Fruit fly (Drosophila melanogaster) whole organism, embryonic: ENCODE measurements around the gene CG18622.

Experiments used
- Adf1 ChIP-seq: fragments of 200-800 bp; sonication (Bioruptor generic); IDR thresholded peaks from 2 replicates; pipeline ENCODE4 v1.3.6; 2022; ENCODE audit warnings: missing biosample characterization, missing genetic modification characterization
- CG13296 ChIP-seq: fragments of 200-800 bp; sonication (Bioruptor generic); optimal IDR thresholded peaks from 3 replicates; lab custom pipeline; 2018; ENCODE audit warnings: missing biosample characterization, mild to moderate bottlenecking, missing genetic modification characterization
- CG14965 ChIP-seq: fragments of 200-800 bp; sonication (Bioruptor generic); optimal IDR thresholded peaks from 2 replicates; lab custom pipeline; 2016; ENCODE audit warnings: missing biosample characterization, missing genetic modification characterization, borderline replicate concordance
- CG15514 ChIP-seq: fragments of 200-800 bp; sonication (Bioruptor generic); optimal IDR thresholded peaks from 3 replicates; lab custom pipeline; 2017; ENCODE audit warnings: missing biosample characterization, missing genetic modification characterization, mild to moderate bottlenecking, moderate library complexity, missing genetic modification reagents
- CG15601 ChIP-seq: fragments of 200-800 bp; sonication (Bioruptor generic); optimal IDR thresholded peaks from 3 replicates; lab custom pipeline; 2019; ENCODE audit warnings: missing biosample characterization, mild to moderate bottlenecking, missing genetic modification characterization, moderate library complexity
- CG18011 ChIP-seq: fragments of 200-800 bp; sonication (Bioruptor generic); optimal IDR thresholded peaks from 2 replicates; lab custom pipeline; 2017; ENCODE audit warnings: missing biosample characterization, missing genetic modification characterization, mild to moderate bottlenecking, moderate library complexity, missing genotype
- CG18764 ChIP-seq: fragments of 200-800 bp; sonication (Bioruptor generic); optimal IDR thresholded peaks from 3 replicates; lab custom pipeline; 2016; ENCODE audit warnings: missing biosample characterization, missing genetic modification characterization
- CG2116 ChIP-seq: fragments of 200-800 bp; sonication (Bioruptor generic); optimal IDR thresholded peaks from 3 replicates; lab custom pipeline; 2018; ENCODE audit warnings: missing biosample characterization, mild to moderate bottlenecking, missing genetic modification characterization
- CG2202 ChIP-seq: fragments of 200-800 bp; sonication (Bioruptor generic); optimal IDR thresholded peaks from 2 replicates; lab custom pipeline; 2018; ENCODE audit warnings: missing biosample characterization, mild to moderate bottlenecking, missing genetic modification characterization
- CG3065 ChIP-seq: fragments of 200-800 bp; sonication (Bioruptor generic); optimal IDR thresholded peaks from 2 replicates; lab custom pipeline; 2016; ENCODE audit warnings: missing biosample characterization, missing genetic modification characterization
- CG31388 ChIP-seq: fragments of 200-800 bp; sonication (Bioruptor generic); optimal IDR thresholded peaks from 2 replicates; lab custom pipeline; 2016; ENCODE audit warnings: missing biosample characterization, missing genetic modification characterization
- CG33213 ChIP-seq: fragments of 200-800 bp; sonication (Bioruptor generic); optimal IDR thresholded peaks from 3 replicates; lab custom pipeline; 2016; ENCODE audit warnings: missing biosample characterization, missing genetic modification characterization
- CG34422 ChIP-seq: fragments of 200-800 bp; sonication (Bioruptor generic); IDR thresholded peaks from 3 replicates; pipeline ENCODE4 v1.3.6; 2022; ENCODE audit warnings: missing biosample characterization, missing genetic modification characterization
- CG4617 ChIP-seq: fragments of 200-800 bp; sonication (Bioruptor generic); optimal IDR thresholded peaks from 3 replicates; lab custom pipeline; 2016; ENCODE audit warnings: missing biosample characterization, missing genetic modification characterization, borderline replicate concordance
- CG5180 ChIP-seq: fragments of 200-800 bp; sonication (Bioruptor generic); optimal IDR thresholded peaks from 3 replicates; lab custom pipeline; 2017; ENCODE audit warnings: missing biosample characterization, missing genetic modification characterization, mild to moderate bottlenecking, moderate library complexity, missing genetic modification reagents
- CG7786 ChIP-seq: fragments of 200-800 bp; sonication (Bioruptor generic); optimal IDR thresholded peaks from 2 replicates; lab custom pipeline; 2016; ENCODE audit warnings: missing biosample characterization, missing genetic modification characterization
- CG8290 ChIP-seq, 3 experiments: fragments of 200-800 bp; sonication (Bioruptor generic); optimal IDR thresholded peaks; 2 replicates each; lab custom pipeline; 2016 to 2019; ENCODE audit warnings: missing biosample characterization in 3 of 3, missing genetic modification characterization in 3 of 3, mild to moderate bottlenecking in 2 of 3, moderate library complexity in 1 of 3
- CG8944 ChIP-seq: fragments of 200-800 bp; sonication (Bioruptor generic); optimal IDR thresholded peaks from 3 replicates; lab custom pipeline; 2016; ENCODE audit warnings: missing biosample characterization, missing genetic modification characterization
- CG9215 ChIP-seq: fragments of 200-800 bp; sonication (Bioruptor generic); IDR thresholded peaks from 2 replicates; pipeline ENCODE4 v1.3.6; 2022; ENCODE audit warnings: missing biosample characterization, missing genetic modification characterization
- CkIIα-i1 ChIP-seq: fragments of 200-800 bp; sonication (Bioruptor generic); IDR thresholded peaks from 2 replicates; pipeline ENCODE4 v1.3.6; 2022; ENCODE audit warnings: missing biosample characterization, missing genetic modification characterization
- CoRest ChIP-seq: fragments of 200-800 bp; sonication (Bioruptor generic); optimal IDR thresholded peaks from 3 replicates; lab custom pipeline; 2018; ENCODE audit warnings: missing biosample characterization, mild to moderate bottlenecking, missing genetic modification characterization, moderate library complexity
- CrebB ChIP-seq: fragments of 200-800 bp; sonication (Bioruptor generic); optimal IDR thresholded peaks from 3 replicates; lab custom pipeline; 2018; ENCODE audit warnings: missing biosample characterization, mild to moderate bottlenecking, missing genetic modification characterization
- Drgx ChIP-seq: fragments of 200-800 bp; sonication (Bioruptor generic); IDR thresholded peaks from 2 replicates; pipeline ENCODE4 v1.3.6; 2022; ENCODE audit warnings: missing biosample characterization, missing genetic modification characterization
- Fer3 ChIP-seq: fragments of 200-800 bp; sonication (Bioruptor generic); optimal IDR thresholded peaks from 2 replicates; lab custom pipeline; 2018; ENCODE audit warnings: missing biosample characterization, mild to moderate bottlenecking, missing genetic modification characterization, moderate library complexity
- Gsc ChIP-seq: fragments of 200-800 bp; sonication (Bioruptor generic); IDR thresholded peaks from 2 replicates; pipeline ENCODE4 v1.3.6; 2022; ENCODE audit warnings: missing biosample characterization, missing genetic modification characterization
- H2.0 ChIP-seq: fragments of 200-800 bp; sonication (Bioruptor generic); IDR thresholded peaks from 2 replicates; pipeline ENCODE4 v1.3.6; 2022; ENCODE audit warnings: missing biosample characterization, missing genetic modification characterization
- Hand ChIP-seq: fragments of 200-800 bp; sonication (Bioruptor generic); optimal IDR thresholded peaks from 2 replicates; lab custom pipeline; 2017; ENCODE audit warnings: mild to moderate bottlenecking, missing biosample characterization, missing genetic modification reagents, missing genetic modification characterization
- MESR4 ChIP-seq: fragments of 200-800 bp; sonication (Bioruptor generic); optimal IDR thresholded peaks from 2 replicates; lab custom pipeline; 2018; ENCODE audit warnings: missing biosample characterization, mild to moderate bottlenecking, missing genetic modification characterization, moderate library complexity
- Mes4 ChIP-seq: fragments of 200-800 bp; sonication (Bioruptor generic); optimal IDR thresholded peaks from 2 replicates; lab custom pipeline; 2016; ENCODE audit warnings: missing biosample characterization, missing genetic modification characterization
- NC2α ChIP-seq: fragments of 200-800 bp; sonication (Bioruptor generic); optimal IDR thresholded peaks from 2 replicates; lab custom pipeline; 2016; ENCODE audit warnings: missing biosample characterization, missing genetic modification characterization
- Nf-YB ChIP-seq: fragments of 200-800 bp; sonication (Bioruptor generic); optimal IDR thresholded peaks from 3 replicates; lab custom pipeline; 2019; ENCODE audit warnings: missing biosample characterization, mild to moderate bottlenecking, missing genetic modification characterization, moderate library complexity
- Oaz ChIP-seq: fragments of 200-800 bp; sonication (Bioruptor generic); IDR thresholded peaks from 2 replicates; pipeline ENCODE4 v1.3.6; 2022; ENCODE audit warnings: missing biosample characterization, missing genetic modification characterization
- Poxn ChIP-seq: fragments of 200-800 bp; sonication (Bioruptor generic); IDR thresholded peaks from 2 replicates; pipeline ENCODE4 v1.3.6; 2022; ENCODE audit warnings: missing biosample characterization, missing genetic modification characterization
- Rfx ChIP-seq: fragments of 200-800 bp; sonication (Bioruptor generic); IDR thresholded peaks from 2 replicates; pipeline ENCODE4 v1.3.6; 2022; ENCODE audit warnings: missing biosample characterization, missing genetic modification characterization
- Scr ChIP-seq: fragments of 200-800 bp; sonication (Bioruptor generic); IDR thresholded peaks from 2 replicates; pipeline ENCODE4 v1.3.6; 2022; ENCODE audit warnings: missing biosample characterization, missing genetic modification characterization; ENCODE audit not compliant: partially characterized antibody
- Sox100B ChIP-seq: fragments of 200-800 bp; sonication (Bioruptor generic); optimal IDR thresholded peaks from 3 replicates; lab custom pipeline; 2018; ENCODE audit warnings: missing biosample characterization, mild to moderate bottlenecking, missing genetic modification characterization
- ab ChIP-seq: fragments of 200-800 bp; sonication (Bioruptor generic); optimal IDR thresholded peaks from 2 replicates; lab custom pipeline; 2016; ENCODE audit warnings: missing biosample characterization, missing genetic modification characterization
- ac ChIP-seq: fragments of 200-800 bp; sonication (Bioruptor generic); optimal IDR thresholded peaks from 3 replicates; lab custom pipeline; 2017; ENCODE audit warnings: missing biosample characterization, mild to moderate bottlenecking, missing genetic modification characterization
- bcd ChIP-seq: fragments of 200-800 bp; sonication (Bioruptor generic); optimal IDR thresholded peaks from 2 replicates; lab custom pipeline; 2017; ENCODE audit warnings: missing biosample characterization, mild to moderate bottlenecking, missing genetic modification characterization
- ems ChIP-seq: fragments of 200-800 bp; sonication (Bioruptor generic); optimal IDR thresholded peaks from 3 replicates; lab custom pipeline; 2016; ENCODE audit warnings: missing biosample characterization, missing genetic modification characterization
- en ChIP-seq: fragments of 200-800 bp; sonication (Bioruptor generic); optimal IDR thresholded peaks from 2 replicates; lab custom pipeline; 2016; ENCODE audit warnings: missing biosample characterization, missing genetic modification characterization
- nau ChIP-seq: fragments of 200-800 bp; sonication (Bioruptor generic); optimal IDR thresholded peaks from 3 replicates; lab custom pipeline; 2017; ENCODE audit warnings: missing biosample characterization, mild to moderate bottlenecking, missing genetic modification characterization, missing genetic modification reagents
- oc ChIP-seq: fragments of 200-800 bp; sonication (Bioruptor generic); optimal IDR thresholded peaks from 2 replicates; lab custom pipeline; 2018; ENCODE audit warnings: missing biosample characterization, mild to moderate bottlenecking, missing genetic modification characterization, moderate library complexity
- sens-2 ChIP-seq: fragments of 200-800 bp; sonication (Bioruptor generic); IDR thresholded peaks from 2 replicates; pipeline ENCODE4 v1.3.6; 2022; ENCODE audit warnings: missing biosample characterization, missing genetic modification characterization
- sr ChIP-seq: fragments of 200-800 bp; sonication (Bioruptor generic); IDR thresholded peaks from 3 replicates; pipeline ENCODE4 v1.3.6; 2022; ENCODE audit warnings: missing biosample characterization, missing genetic modification characterization
- stwl ChIP-seq: fragments of 200-800 bp; sonication (Bioruptor generic); optimal IDR thresholded peaks from 3 replicates; lab custom pipeline; 2018; ENCODE audit warnings: missing biosample characterization, mild to moderate bottlenecking, missing genetic modification characterization, moderate library complexity
- vfl ChIP-seq: fragments of 200-800 bp; sonication (Bioruptor generic); optimal IDR thresholded peaks from 2 replicates; lab custom pipeline; 2016; ENCODE audit warnings: missing biosample characterization, missing genetic modification characterization
- vvl ChIP-seq: fragments of 200-800 bp; sonication (Bioruptor generic); IDR thresholded peaks from 2 replicates; pipeline ENCODE4 v1.3.6; 2022; ENCODE audit warnings: missing biosample characterization, missing genetic modification characterization

Gene CG18622

dm6 chr3R:16996059-16996959, 8.8 kb upstream of the CG18622 start, which contains the start of the genes EMC2A and CG3534 (continued):
- TF ChIP-seq vfl (GFP tag; lab: Kevin White, UChicago) (no peak), vvl (peak; percentile 18; the same call in 1 of the 2 replicates), nau (GFP tag; lab: Kevin White, UChicago) (no peak), NC2α (no peak), Gsc (GFP tag; lab: Robert Waterston, UW) (no peak), CG4617 (peak; percentile 15), MESR4 (GFP tag; lab: Kevin White, UChicago) (peak; percentile 17), CG2116 (GFP tag; lab: Kevin White, UChicago) (no peak), oc (tag; lab: Kevin White, UChicago) (no peak), sens-2 (GFP tag; lab: Robert Waterston, UW) (no peak), Drgx (GFP tag; lab: Robert Waterston, UW) (0 out of 2 replicates have a peak, but pooled peaks have one; percentile 31), CoRest (tag; lab: Kevin White, UChicago) (no peak), CG2202 (tag; lab: Kevin White, UChicago) (no peak), bcd (GFP tag; lab: Kevin White, UChicago) (peak; percentile 41), CG8944 (no peak), CG13296 (GFP tag; lab: Kevin White, UChicago) (no peak), ac (GFP tag; lab: Kevin White, UChicago) (no peak), Rfx (GFP tag; lab: Robert Waterston, UW) (no peak; the same call in 1 of the 2 replicates), CG15601 (tag; lab: Kevin White, UChicago) (no peak), Mes4 (GFP tag; lab: Kevin White, UChicago) (no peak), CG9215 (GFP tag; lab: Robert Waterston, UW) (0 out of 2 replicates have a peak, but pooled peaks have one; percentile 20), CG18011 (no peak), Sox100B (no peak), ab (GFP tag; lab: Kevin White, UChicago) (no peak), stwl (tag; lab: Kevin White, UChicago) (peak; percentile 76), H2.0 (GFP tag; lab: Robert Waterston, UW) (no peak), CG15514 (peak; percentile 57), CG7786 (GFP tag; lab: Kevin White, UChicago) (no peak), sr (no peak), CG5180 (GFP tag; lab: Kevin White, UChicago) (no peak), Nf-YB (GFP tag; lab: Kevin White, UChicago) (no peak), Adf1 (GFP tag; lab: Robert Waterston, UW) (no peak), Poxn (GFP tag; lab: Robert Waterston, UW) (no peak), CG8290 (GFP tag; optimal IDR thresholded peaks at IDR 0.05; lab: Kevin White, UChicago) (peak; percentile 48), CG8290 (tag; optimal IDR thresholded peaks at IDR 0.05; lab: Kevin White, UChicago) (no peak), CG18764 (GFP tag; lab: Kevin White, UChicago) (no peak), CG31388 (GFP tag; lab: Kevin White, UChicago) (no peak), ems (GFP tag; lab: Kevin White, UChicago) (peak; percentile 25), CG14965 (GFP tag; lab: Kevin White, UChicago) (no peak), CG3065 (GFP tag; lab: Kevin White, UChicago) (no peak), CG33213 (no peak), Hand (GFP tag; lab: Kevin White, UChicago) (no peak), CrebB (tag; lab: Kevin White, UChicago) (no peak), en (GFP tag; lab: Kevin White, UChicago) (no peak), Scr (GFP tag; lab: Robert Waterston, UW) (no peak), CkIIα-i1 (GFP tag; lab: Robert Waterston, UW) (no peak), Oaz (GFP tag; lab: Robert Waterston, UW) (no peak), Fer3 (tag; lab: Kevin White, UChicago) (no peak), CG34422 (GFP tag; lab: Robert Waterston, UW) (no peak)
